Fruit fly (Drosophila melanogaster) whole organism, embryonic: Measurements from ENCODE around the gene Hacd2.

Source experiments
- Adf1 ChIP-seq: fragments of 200-800 bp; sonication (Bioruptor generic); IDR thresholded peaks from 2 replicates; pipeline ENCODE4 v1.3.6; 2022; ENCODE audit warnings: missing biosample characterization, missing genetic modification characterization
- Bdp1 ChIP-seq: fragments of 200-800 bp; sonication (Bioruptor generic); optimal IDR thresholded peaks from 3 replicates; lab custom pipeline; 2016; ENCODE audit warnings: missing biosample characterization, missing genetic modification characterization
- BtbVII ChIP-seq: fragments of 200-800 bp; sonication (Bioruptor generic); optimal IDR thresholded peaks from 3 replicates; lab custom pipeline; 2017; ENCODE audit warnings: missing biosample characterization, mild to moderate bottlenecking, missing genetic modification characterization
- CG10959 ChIP-seq: fragments of 200-800 bp; sonication (Bioruptor generic); IDR thresholded peaks from 2 replicates; pipeline ENCODE4 v1.3.6; 2022; ENCODE audit warnings: missing biosample characterization, missing genetic modification characterization
- CG1233 ChIP-seq: fragments of 200-800 bp; sonication (Bioruptor generic); optimal IDR thresholded peaks from 4 replicates; lab custom pipeline; 2018; ENCODE audit warnings: missing biosample characterization, mild to moderate bottlenecking, missing genetic modification characterization
- CG13123 ChIP-seq: fragments of 200-800 bp; sonication (Bioruptor generic); optimal IDR thresholded peaks from 2 replicates; lab custom pipeline; 2016; ENCODE audit warnings: missing biosample characterization, missing genetic modification characterization
- CG15696 ChIP-seq: fragments of 200-800 bp; sonication (Bioruptor generic); optimal IDR thresholded peaks from 2 replicates; lab custom pipeline; 2019; ENCODE audit warnings: missing biosample characterization, mild to moderate bottlenecking, missing genetic modification characterization, moderate library complexity
- CG1603 ChIP-seq: fragments of 200-800 bp; sonication (Bioruptor generic); optimal IDR thresholded peaks from 2 replicates; lab custom pipeline; 2019; ENCODE audit warnings: missing biosample characterization, mild to moderate bottlenecking, missing genetic modification characterization, moderate library complexity
- CG16813 ChIP-seq: fragments of 200-800 bp; sonication (Bioruptor generic); IDR thresholded peaks from 3 replicates; pipeline ENCODE4 v1.3.6; 2022; ENCODE audit warnings: missing biosample characterization, missing genetic modification characterization; ENCODE audit not compliant: partially characterized antibody
- CG17829 ChIP-seq: fragments of 200-800 bp; optimal IDR thresholded peaks from 2 replicates; lab custom pipeline; 2019; ENCODE audit warnings: missing biosample characterization, mild to moderate bottlenecking, missing genetic modification characterization, moderate library complexity
- CG17912 ChIP-seq: fragments of 200-800 bp; sonication (Bioruptor generic); optimal IDR thresholded peaks from 2 replicates; lab custom pipeline; 2018; ENCODE audit warnings: missing biosample characterization, mild to moderate bottlenecking, missing genetic modification characterization
- CG2678 ChIP-seq: fragments of 200-800 bp; sonication (Bioruptor generic); optimal IDR thresholded peaks from 3 replicates; lab custom pipeline; 2019; ENCODE audit warnings: missing biosample characterization, mild to moderate bottlenecking, missing genetic modification characterization, moderate library complexity
- CG2875 ChIP-seq: fragments of 200-800 bp; sonication (Bioruptor generic); optimal IDR thresholded peaks from 2 replicates; lab custom pipeline; 2017; ENCODE audit warnings: missing biosample characterization, mild to moderate bottlenecking, missing genetic modification characterization, missing genetic modification reagents
- CG30403 ChIP-seq: fragments of 200-800 bp; sonication (Bioruptor generic); optimal IDR thresholded peaks from 3 replicates; lab custom pipeline; 2016; ENCODE audit warnings: missing biosample characterization, missing genetic modification characterization
- CG34376 ChIP-seq: fragments of 200-800 bp; sonication (Bioruptor generic); optimal IDR thresholded peaks from 2 replicates; lab custom pipeline; 2018; ENCODE audit warnings: missing biosample characterization, mild to moderate bottlenecking, missing genetic modification characterization
- CG3838 ChIP-seq: fragments of 200-800 bp; sonication (Bioruptor generic); optimal IDR thresholded peaks from 3 replicates; lab custom pipeline; 2016; ENCODE audit warnings: missing biosample characterization, missing genetic modification characterization
- CG4360 ChIP-seq: fragments of 200-800 bp; sonication (Bioruptor generic); IDR thresholded peaks from 2 replicates; pipeline ENCODE4 v1.3.6; 2022; ENCODE audit warnings: missing biosample characterization, missing genetic modification characterization
- CG6654 ChIP-seq: fragments of 200-800 bp; sonication (Bioruptor generic); optimal IDR thresholded peaks from 2 replicates; lab custom pipeline; 2017; ENCODE audit warnings: missing biosample characterization, mild to moderate bottlenecking, missing genetic modification characterization
- CG6791 ChIP-seq: fragments of 200-800 bp; sonication (Bioruptor generic); IDR thresholded peaks from 3 replicates; pipeline ENCODE4 v1.3.6; 2022; ENCODE audit warnings: missing biosample characterization, missing genetic modification characterization; ENCODE audit not compliant: partially characterized antibody
- CG7987 ChIP-seq: fragments of 200-800 bp; sonication (Bioruptor generic); optimal IDR thresholded peaks from 2 replicates; lab custom pipeline; 2018; ENCODE audit warnings: missing biosample characterization, mild to moderate bottlenecking, missing genetic modification characterization, moderate library complexity
- CG8478 ChIP-seq: fragments of >200 bp; optimal IDR thresholded peaks from 2 replicates; lab custom pipeline; 2018
- CG8924 ChIP-seq: fragments of 200-800 bp; optimal IDR thresholded peaks from 3 replicates; lab custom pipeline; 2019; ENCODE audit warnings: missing biosample characterization, mild to moderate bottlenecking, missing genetic modification characterization, moderate library complexity
- CG9215 ChIP-seq: fragments of 200-800 bp; sonication (Bioruptor generic); IDR thresholded peaks from 2 replicates; pipeline ENCODE4 v1.3.6; 2022; ENCODE audit warnings: missing biosample characterization, missing genetic modification characterization
- CG9727 ChIP-seq: fragments of 200-800 bp; sonication (Bioruptor generic); optimal IDR thresholded peaks from 3 replicates; lab custom pipeline; 2017; ENCODE audit warnings: missing biosample characterization, mild to moderate bottlenecking, missing genetic modification characterization
- CTCF ChIP-seq: fragments of 200-800 bp; sonication (Bioruptor generic); optimal IDR thresholded peaks from 2 replicates; lab custom pipeline; 2017; ENCODE audit warnings: missing biosample characterization, mild to moderate bottlenecking, missing genetic modification characterization, moderate library complexity
- CoRest ChIP-seq: fragments of 200-800 bp; sonication (Bioruptor generic); optimal IDR thresholded peaks from 3 replicates; lab custom pipeline; 2018; ENCODE audit warnings: missing biosample characterization, mild to moderate bottlenecking, missing genetic modification characterization, moderate library complexity
- D19B ChIP-seq: fragments of 200-800 bp; sonication (Bioruptor generic); optimal IDR thresholded peaks from 2 replicates; lab custom pipeline; 2017; ENCODE audit warnings: missing biosample characterization, mild to moderate bottlenecking, missing genetic modification characterization
- HmgD ChIP-seq: fragments of 200-800 bp; sonication (Bioruptor generic); optimal IDR thresholded peaks from 3 replicates; lab custom pipeline; 2016; ENCODE audit warnings: missing biosample characterization, missing genetic modification characterization
- Hmx ChIP-seq: fragments of 200-800 bp; sonication (Bioruptor generic); optimal IDR thresholded peaks from 2 replicates; lab custom pipeline; 2016; ENCODE audit warnings: missing biosample characterization, missing genetic modification characterization
- MESR4 ChIP-seq: fragments of 200-800 bp; sonication (Bioruptor generic); optimal IDR thresholded peaks from 2 replicates; lab custom pipeline; 2018; ENCODE audit warnings: missing biosample characterization, mild to moderate bottlenecking, missing genetic modification characterization, moderate library complexity
- Max ChIP-seq: fragments of 200-800 bp; sonication (Bioruptor generic); optimal IDR thresholded peaks from 2 replicates; lab custom pipeline; 2016; ENCODE audit warnings: missing biosample characterization, mild to moderate bottlenecking, missing genetic modification characterization
- NFAT ChIP-seq: fragments of 200-800 bp; sonication (Bioruptor generic); IDR thresholded peaks from 2 replicates; pipeline ENCODE4 v1.3.6; 2022; ENCODE audit warnings: missing biosample characterization, missing genetic modification characterization
- Oli ChIP-seq: fragments of 200-800 bp; sonication (Bioruptor generic); optimal IDR thresholded peaks from 2 replicates; lab custom pipeline; 2018; ENCODE audit warnings: missing biosample characterization, mild to moderate bottlenecking, missing genetic modification characterization, moderate library complexity
- Spps ChIP-seq: fragments of 200-800 bp; sonication (Bioruptor generic); optimal IDR thresholded peaks from 2 replicates; lab custom pipeline; 2018; ENCODE audit warnings: missing biosample characterization, mild to moderate bottlenecking, missing genetic modification characterization
- Sry-δ ChIP-seq: fragments of 200-800 bp; sonication (Bioruptor generic); optimal IDR thresholded peaks from 2 replicates; lab custom pipeline; 2016; ENCODE audit warnings: missing biosample characterization, missing genetic modification characterization
- Xrp1 ChIP-seq: fragments of 200-800 bp; sonication (Bioruptor generic); IDR thresholded peaks from 2 replicates; pipeline ENCODE4 v1.3.6; 2022; ENCODE audit warnings: missing biosample characterization, missing genetic modification characterization
- ab ChIP-seq: fragments of 200-800 bp; sonication (Bioruptor generic); optimal IDR thresholded peaks from 2 replicates; lab custom pipeline; 2016; ENCODE audit warnings: missing biosample characterization, missing genetic modification characterization
- abd-A ChIP-seq: fragments of 200-800 bp; sonication (Bioruptor generic); optimal IDR thresholded peaks from 3 replicates; lab custom pipeline; 2019; ENCODE audit warnings: missing biosample characterization, mild to moderate bottlenecking, missing genetic modification characterization, moderate library complexity
- az2 ChIP-seq: fragments of 200-800 bp; sonication (Bioruptor generic); optimal IDR thresholded peaks from 3 replicates; lab custom pipeline; 2016; ENCODE audit warnings: missing biosample characterization, missing genetic modification characterization
- corto ChIP-seq: fragments of 200-800 bp; sonication (Bioruptor generic); optimal IDR thresholded peaks from 2 replicates; lab custom pipeline; 2016; ENCODE audit warnings: missing biosample characterization, mild to moderate bottlenecking, missing genetic modification characterization, moderate library complexity
- fd3F ChIP-seq: fragments of 200-800 bp; sonication (Bioruptor generic); optimal IDR thresholded peaks from 2 replicates; lab custom pipeline; 2018; ENCODE audit warnings: missing biosample characterization, mild to moderate bottlenecking, missing genetic modification characterization, moderate library complexity
- fd64A ChIP-seq: fragments of 200-800 bp; sonication (Bioruptor generic); optimal IDR thresholded peaks from 3 replicates; lab custom pipeline; 2018; ENCODE audit warnings: missing biosample characterization, mild to moderate bottlenecking, missing genetic modification characterization
- gce ChIP-seq: fragments of 200-800 bp; sonication (Bioruptor generic); IDR thresholded peaks from 3 replicates; pipeline ENCODE4 v1.3.6; 2022; ENCODE audit warnings: missing biosample characterization, missing genetic modification characterization
- hth ChIP-seq: fragments of >200 bp; optimal IDR thresholded peaks from 2 replicates; lab custom pipeline; 2017; ENCODE audit warnings: inconsistent platforms
- jing ChIP-seq: fragments of 200-800 bp; sonication (Bioruptor generic); optimal IDR thresholded peaks from 2 replicates; lab custom pipeline; 2018; ENCODE audit warnings: missing biosample characterization, mild to moderate bottlenecking, missing genetic modification characterization
- pros ChIP-seq: fragments of 200-800 bp; sonication (Bioruptor generic); optimal IDR thresholded peaks from 3 replicates; lab custom pipeline; 2019; ENCODE audit warnings: missing biosample characterization, mild to moderate bottlenecking, missing genetic modification characterization, moderate library complexity
- ro ChIP-seq: fragments of 200-800 bp; sonication (Bioruptor generic); IDR thresholded peaks from 2 replicates; pipeline ENCODE4 v1.3.6; 2022; ENCODE audit warnings: missing biosample characterization, missing genetic modification characterization
- slbo ChIP-seq: fragments of 200-800 bp; sonication (Bioruptor generic); IDR thresholded peaks from 2 replicates; pipeline ENCODE4 v1.3.6; 2022; ENCODE audit warnings: missing biosample characterization, missing genetic modification characterization
- so ChIP-seq: fragments of 200-800 bp; sonication (Bioruptor generic); IDR thresholded peaks from 3 replicates; pipeline ENCODE4 v1.3.6; 2022; ENCODE audit warnings: missing biosample characterization, missing genetic modification characterization
- tio ChIP-seq: fragments of 200-800 bp; sonication (Bioruptor generic); optimal IDR thresholded peaks from 2 replicates; lab custom pipeline; 2017; ENCODE audit warnings: missing biosample characterization, missing genetic modification characterization, inconsistent platforms
- wdn ChIP-seq: fragments of 200-800 bp; sonication (Bioruptor generic); IDR thresholded peaks from 2 replicates; pipeline ENCODE4 v1.3.6; 2022; ENCODE audit warnings: missing biosample characterization, missing genetic modification characterization
- z ChIP-seq: fragments of 200-800 bp; sonication (Bioruptor generic); IDR thresholded peaks from 3 replicates; pipeline ENCODE4 v1.3.6; 2022; ENCODE audit warnings: missing biosample characterization, missing genetic modification characterization

Hacd2 gene

dm6 chr2L:13394903-13395302 is 50.5 kb downstream of the Hacd2 start, which contains the start of gene RpL24 (continued):
- peak; percentile 100 for TF ChIP-seq MESR4 (GFP tag; lab: Kevin White, UChicago)
- TF ChIP-seq ro (GFP tag; lab: Robert Waterston, UW) = peak; percentile 40; the same call in 1 of the 2 replicates
- TF ChIP-seq z (GFP tag; lab: Robert Waterston, UW) = peak; percentile 71
- peak; percentile 72 for TF ChIP-seq CG8924 (tag; lab: Kevin White, UChicago)
- 0 out of 3 replicates have a peak, but pooled peaks have one; percentile 29 for TF ChIP-seq CG6791 (GFP tag; lab: Robert Waterston, UW)
- peak; percentile 46 for TF ChIP-seq jing (GFP tag; lab: Kevin White, UChicago)
- peak; percentile 73 for TF ChIP-seq CG10959 (GFP tag; lab: Robert Waterston, UW)
- TF ChIP-seq CG13123 (GFP tag; lab: Kevin White, UChicago) = peak; percentile 83
- TF ChIP-seq abd-A (tag; lab: Kevin White, UChicago) = no peak
- peak; percentile 96 for TF ChIP-seq CG1233
- TF ChIP-seq CG15696 = peak; percentile 50
- TF ChIP-seq CG9215 (GFP tag; lab: Robert Waterston, UW) = 0 out of 2 replicates have a peak, but pooled peaks have one; percentile 37
- peak; percentile 98 for TF ChIP-seq CG34376 (GFP tag; lab: Kevin White, UChicago)
- TF ChIP-seq fd3F (GFP tag; lab: Kevin White, UChicago) = peak; percentile 79
- TF ChIP-seq CG9727 = peak; percentile 95
- no peak for TF ChIP-seq CG8478 (lab: Kevin White, UChicago)
- TF ChIP-seq Hmx (GFP tag; lab: Kevin White, UChicago) = peak; percentile 57
- peak; percentile 40 for TF ChIP-seq ab (GFP tag; lab: Kevin White, UChicago)
- peak; percentile 82 for TF ChIP-seq CG2678 (tag; lab: Kevin White, UChicago)
- peak; percentile 83 for TF ChIP-seq wdn (GFP tag; lab: Robert Waterston, UW)
- peak; percentile 85 for TF ChIP-seq CG1603 (tag; lab: Kevin White, UChicago)
- TF ChIP-seq CG30403 (GFP tag; lab: Kevin White, UChicago) = peak; percentile 81
- TF ChIP-seq CTCF (GFP tag; lab: Kevin White, UChicago) = peak; percentile 65
- peak; percentile 62 for TF ChIP-seq CG3838 (GFP tag; lab: Kevin White, UChicago)
- TF ChIP-seq gce (GFP tag; lab: Robert Waterston, UW) = peak; percentile 96
- no peak for TF ChIP-seq tio (GFP tag; lab: Kevin White, UChicago)
- peak; percentile 46 for TF ChIP-seq CG4360 (GFP tag; lab: Robert Waterston, UW)
- TF ChIP-seq Adf1 = peak; percentile 63
- TF ChIP-seq hth (lab: Kevin White, UChicago) = no peak
- TF ChIP-seq slbo (GFP tag; lab: Robert Waterston, UW) = peak; percentile 75
- TF ChIP-seq HmgD (GFP tag; lab: Kevin White, UChicago) = peak; percentile 50
- no peak for TF ChIP-seq pros (GFP tag; lab: Kevin White, UChicago)
- peak; percentile 93 for TF ChIP-seq fd64A (GFP tag; lab: Kevin White, UChicago)
- peak; percentile 82 for TF ChIP-seq az2 (GFP tag; lab: Kevin White, UChicago)
- TF ChIP-seq BtbVII (GFP tag; lab: Kevin White, UChicago) = peak; percentile 96
- peak; percentile 82 for TF ChIP-seq CG17829 (tag; lab: Kevin White, UChicago)
- peak; percentile 92; the same call in 2 of the 3 replicates for TF ChIP-seq so (GFP tag; lab: Robert Waterston, UW)
- TF ChIP-seq CG7987 (GFP tag; lab: Kevin White, UChicago) = peak; percentile 99
- TF ChIP-seq Max (GFP tag; lab: Kevin White, UChicago) = peak; percentile 98
- peak; percentile 69 for TF ChIP-seq CG6654 (GFP tag; lab: Kevin White, UChicago)
- peak; percentile 55 for TF ChIP-seq Sry-δ (GFP tag; lab: Kevin White, UChicago)
- peak; percentile 97 for TF ChIP-seq CG17912 (GFP tag; lab: Kevin White, UChicago)
- peak; percentile 73 for TF ChIP-seq CoRest (tag; lab: Kevin White, UChicago)
- TF ChIP-seq Spps (tag; lab: Kevin White, UChicago) = peak; percentile 79
- TF ChIP-seq CG2875 (GFP tag; lab: Kevin White, UChicago) = peak; percentile 92
- TF ChIP-seq Xrp1 = peak; percentile 22
- peak; percentile 83 for TF ChIP-seq Bdp1 (GFP tag; lab: Kevin White, UChicago)
- TF ChIP-seq NFAT (GFP tag; lab: Robert Waterston, UW) = peak; percentile 91
- no peak for TF ChIP-seq CG16813
- no peak for TF ChIP-seq corto
- TF ChIP-seq D19B (GFP tag; lab: Kevin White, UChicago) = peak; percentile 80
- TF ChIP-seq Oli (tag; lab: Kevin White, UChicago) = peak; percentile 71
